Worm (Caenorhabditis elegans) whole organism, L4 larva: ENCODE data around the gene Y70C5A.2.
"Not testable (repeated sequence)": the region's sequence is repeated elsewhere in the genome, so short reads cannot be mapped to it uniquely, and the experiment has no call there.

Experiments
- D1046.2 ChIP-seq: fragments of 200-800 bp; sonication (Bioruptor generic); IDR thresholded peaks from 2 replicates; pipeline ENCODE4 v1.3.6; 2022; ENCODE audit warnings: missing genetic modification characterization, missing compliant biosample characterization
- F37D6.2 ChIP-seq: sonication (generic microtip); optimal IDR thresholded peaks from 2 replicates; lab custom pipeline; 2016; ENCODE audit warnings: mild to moderate bottlenecking, missing genetic modification characterization, missing compliant biosample characterization
- F44E2.7 ChIP-seq: fragments of 200-800 bp; sonication (Bioruptor generic); IDR thresholded peaks from 2 replicates; pipeline ENCODE4 v2.1.2; 2022; ENCODE audit warnings: missing genetic modification characterization, missing compliant biosample characterization
- T26A8.4 ChIP-seq: fragments of 200-800 bp; sonication (Bioruptor generic); IDR thresholded peaks from 2 replicates; pipeline ENCODE4 v1.3.6; 2022; ENCODE audit warnings: missing genetic modification characterization, missing compliant biosample characterization
- Y48G9A.11 ChIP-seq: fragments of 200-800 bp; sonication (Bioruptor generic); IDR thresholded peaks from 2 replicates; pipeline ENCODE4 v1.3.6; 2022; ENCODE audit warnings: missing genetic modification reagents, missing genetic modification characterization, missing compliant biosample characterization
- Y5F2A.4 ChIP-seq: fragments of 200-800 bp; sonication (Bioruptor generic); optimal IDR thresholded peaks from 2 replicates; lab custom pipeline; 2018; ENCODE audit warnings: mild to moderate bottlenecking, missing genetic modification characterization, missing compliant biosample characterization
- Y75B8A.6 ChIP-seq: fragments of 200-800 bp; sonication (Bioruptor generic); IDR thresholded peaks from 2 replicates; pipeline ENCODE4 v1.3.6; 2022; ENCODE audit warnings: missing genetic modification reagents, missing genetic modification characterization, missing compliant biosample characterization
- ZK546.5 ChIP-seq, 2 experiments: sonication (generic microtip); optimal IDR thresholded peaks; 2 replicates each; lab custom pipeline; 2017; ENCODE audit warnings: missing biosample characterization in 2 of 2, missing genetic modification characterization in 2 of 2
- aha-1 ChIP-seq: fragments of 150-350 bp; peaks from one replicate; lab custom pipeline; 2014; ENCODE audit warnings: missing biosample characterization, missing genetic modification characterization
- arid-1 ChIP-seq: fragments of 200-800 bp; sonication (Bioruptor generic); conservative IDR thresholded peaks from 2 replicates; pipeline ENCODE4 v1.3.6; 2022; ENCODE audit warnings: missing genetic modification reagents, missing genetic modification characterization, missing compliant biosample characterization
- attf-4 ChIP-seq: sonication (generic microtip); optimal IDR thresholded peaks from 3 replicates; lab custom pipeline; 2017; ENCODE audit warnings: missing biosample characterization, missing genetic modification characterization
- ceh-28 ChIP-seq: fragments of 150-350 bp; optimal IDR thresholded peaks from 2 replicates; lab custom pipeline; 2014; ENCODE audit warnings: missing biosample characterization, missing genetic modification reagents, missing genetic modification characterization
- ceh-82 ChIP-seq: sonication (generic microtip); optimal IDR thresholded peaks from 2 replicates; lab custom pipeline; 2017; ENCODE audit warnings: missing biosample characterization, missing genetic modification characterization
- daf-16 ChIP-seq, 3 experiments: sonication (generic microtip); optimal IDR thresholded peaks; 2 replicates each; lab custom pipeline; 2016 to 2017; ENCODE audit warnings: missing genetic modification characterization in 3 of 3, missing genetic modification reagents in 3 of 3, mild to moderate bottlenecking in 2 of 3, missing compliant biosample characterization in 2 of 3, missing biosample characterization in 1 of 3, moderate library complexity in 1 of 3
- daf-8 ChIP-seq: fragments of 200-800 bp; sonication (Bioruptor generic); IDR thresholded peaks from 2 replicates; pipeline ENCODE4 v1.3.6; 2022; ENCODE audit warnings: missing genetic modification characterization, missing compliant biosample characterization
- dmd-6 ChIP-seq: fragments of 200-800 bp; sonication (Bioruptor generic); IDR thresholded peaks from 2 replicates; pipeline ENCODE4 v1.3.6; 2022; ENCODE audit warnings: missing genetic modification reagents, missing genetic modification characterization, missing compliant biosample characterization
- dmd-9 ChIP-seq: fragments of 200-800 bp; sonication (Bioruptor generic); IDR thresholded peaks from 2 replicates; pipeline ENCODE4 v1.3.6; 2022; ENCODE audit warnings: missing genetic modification reagents, missing genetic modification characterization, missing compliant biosample characterization
- duxl-1 ChIP-seq: sonication (generic microtip); optimal IDR thresholded peaks from 2 replicates; lab custom pipeline; 2016; ENCODE audit warnings: mild to moderate bottlenecking, missing genetic modification characterization, moderate library complexity, missing compliant biosample characterization; ENCODE audit not compliant: poor library complexity
- dve-1 ChIP-seq: sonication (generic microtip); optimal IDR thresholded peaks from 2 replicates; lab custom pipeline; 2017; ENCODE audit warnings: antibody characterized with exemption, mild to moderate bottlenecking, missing genetic modification characterization, missing compliant biosample characterization; ENCODE audit not compliant: insufficient read depth
- egl-27 ChIP-seq: sonication (generic microtip); optimal IDR thresholded peaks from 3 replicates; lab custom pipeline; 2017; ENCODE audit warnings: missing biosample characterization, missing genetic modification reagents, missing genetic modification characterization
- egl-43 ChIP-seq: fragments of 200-800 bp; sonication (Bioruptor generic); IDR thresholded peaks from 2 replicates; pipeline ENCODE4 v1.3.6; 2022; ENCODE audit warnings: missing genetic modification reagents, missing genetic modification characterization, missing compliant biosample characterization
- fos-1 ChIP-seq: fragments of 150-350 bp; optimal IDR thresholded peaks from 2 replicates; lab custom pipeline; 2014; ENCODE audit warnings: missing biosample characterization, missing genetic modification characterization
- hlh-11 ChIP-seq: fragments of 200-800 bp; sonication (Bioruptor generic); optimal IDR thresholded peaks from 2 replicates; lab custom pipeline; 2018; ENCODE audit warnings: mild to moderate bottlenecking, missing genetic modification characterization, missing compliant biosample characterization
- hlh-30 ChIP-seq: sonication (generic microtip); optimal IDR thresholded peaks from 2 replicates; lab custom pipeline; 2017; ENCODE audit warnings: antibody characterized with exemption, mild to moderate bottlenecking, missing genetic modification characterization, missing compliant biosample characterization; ENCODE audit not compliant: insufficient read depth
- hmg-1.1 ChIP-seq: fragments of 200-800 bp; sonication (Bioruptor generic); IDR thresholded peaks from 2 replicates; pipeline ENCODE4 v1.3.6; 2022; ENCODE audit warnings: missing genetic modification reagents, missing genetic modification characterization, missing compliant biosample characterization
- jun-1 ChIP-seq: fragments of 150-350 bp; optimal IDR thresholded peaks from 2 replicates; lab custom pipeline; 2014; ENCODE audit warnings: missing biosample characterization, missing genetic modification reagents, missing genetic modification characterization
- lim-7 ChIP-seq: fragments of 200-800 bp; sonication (Bioruptor generic); IDR thresholded peaks from 2 replicates; pipeline ENCODE4 v1.3.6; 2022; ENCODE audit warnings: missing genetic modification characterization, missing compliant biosample characterization
- lin-1 ChIP-seq: fragments of 200-800 bp; sonication (Bioruptor generic); IDR thresholded peaks from 2 replicates; pipeline ENCODE4 v1.3.6; 2022; ENCODE audit warnings: missing genetic modification reagents, missing genetic modification characterization, missing compliant biosample characterization
- lin-13 ChIP-seq: fragments of 150-350 bp; optimal IDR thresholded peaks from 2 replicates; lab custom pipeline; 2014; ENCODE audit warnings: missing biosample characterization, missing genetic modification reagents, missing genetic modification characterization
- lin-15B ChIP-seq: fragments of 150-350 bp; sonication (generic microtip); optimal IDR thresholded peaks from 3 replicates; lab custom pipeline; 2014; ENCODE audit warnings: missing biosample characterization, missing genetic modification characterization
- lin-38 ChIP-seq: fragments of 200-800 bp; sonication (Bioruptor generic); IDR thresholded peaks from 2 replicates; pipeline ENCODE4 v1.3.6; 2022; ENCODE audit warnings: missing genetic modification reagents, missing genetic modification characterization, missing compliant biosample characterization
- lir-3 ChIP-seq: sonication (generic microtip); optimal IDR thresholded peaks from 2 replicates; lab custom pipeline; 2016; ENCODE audit warnings: mild to moderate bottlenecking, missing genetic modification characterization, missing compliant biosample characterization
- madf-9 ChIP-seq: fragments of 200-800 bp; sonication (Bioruptor generic); conservative IDR thresholded peaks from 2 replicates; pipeline ENCODE4 v1.3.6; 2022; ENCODE audit warnings: missing genetic modification reagents, missing genetic modification characterization, missing compliant biosample characterization
- mxl-2 ChIP-seq: fragments of 200-800 bp; sonication (Bioruptor generic); conservative IDR thresholded peaks from 2 replicates; pipeline ENCODE4 v1.3.6; 2022; ENCODE audit warnings: missing genetic modification reagents, missing genetic modification characterization, missing compliant biosample characterization
- nhr-10 ChIP-seq: fragments of 150-350 bp; optimal IDR thresholded peaks from 2 replicates; lab custom pipeline; 2014; ENCODE audit warnings: missing biosample characterization, missing genetic modification characterization
- nhr-111 ChIP-seq: fragments of 200-800 bp; sonication (Bioruptor generic); optimal IDR thresholded peaks from 2 replicates; lab custom pipeline; 2018; ENCODE audit warnings: mild to moderate bottlenecking, missing genetic modification characterization, missing compliant biosample characterization
- nhr-28 ChIP-seq: fragments of 150-350 bp; optimal IDR thresholded peaks from 2 replicates; lab custom pipeline; 2014; ENCODE audit warnings: missing biosample characterization, missing genetic modification characterization
- nhr-76 ChIP-seq: fragments of 150-350 bp; optimal IDR thresholded peaks from 2 replicates; lab custom pipeline; 2014; ENCODE audit warnings: missing biosample characterization, missing genetic modification characterization
- pha-4 ChIP-seq, 2 experiments: fragments of 150-350 bp in 1 of 2; fragments of 200-800 bp in 1 of 2; sonication (Bioruptor generic) in 1 of 2; IDR thresholded peaks in 1 of 2; optimal IDR thresholded peaks in 1 of 2; 2 replicates each; pipeline versions ENCODE4 v1.3.6 to Lab custom; 2014 to 2022; ENCODE audit warnings: missing genetic modification characterization in 2 of 2, missing genetic modification reagents in 2 of 2, missing biosample characterization in 1 of 2, missing compliant biosample characterization in 1 of 2
- php-3 ChIP-seq: fragments of 200-800 bp; sonication (Bioruptor generic); IDR thresholded peaks from 2 replicates; pipeline ENCODE4 v1.3.6; 2022; ENCODE audit warnings: missing genetic modification reagents, missing genetic modification characterization, missing compliant biosample characterization
- sdz-12 ChIP-seq: fragments of 200-800 bp; sonication (Bioruptor generic); optimal IDR thresholded peaks from 2 replicates; lab custom pipeline; 2018; ENCODE audit warnings: mild to moderate bottlenecking, missing genetic modification characterization, missing compliant biosample characterization
- skn-1 ChIP-seq: fragments of 150-350 bp; optimal IDR thresholded peaks from 2 replicates; lab custom pipeline; 2014; ENCODE audit warnings: missing biosample characterization, missing genetic modification characterization
- tra-1 ChIP-seq: fragments of 200-800 bp; sonication (Bioruptor generic); IDR thresholded peaks from 2 replicates; pipeline ENCODE4 v1.3.6; 2022; ENCODE audit warnings: missing genetic modification reagents, missing genetic modification characterization, missing compliant biosample characterization
- unc-62 ChIP-seq, 3 experiments: fragments of 150-350 bp in 1 of 3; sonication (generic microtip); optimal IDR thresholded peaks in 2 of 3; peaks in 1 of 3; 1 replicate in 1 of 3; 2 replicates in 2 of 3; lab custom pipeline; 2014 to 2017; ENCODE audit warnings: missing biosample characterization in 3 of 3, missing genetic modification characterization in 3 of 3, missing genetic modification reagents in 3 of 3, missing genotype in 1 of 3

Y70C5A.2 gene

DNA sequence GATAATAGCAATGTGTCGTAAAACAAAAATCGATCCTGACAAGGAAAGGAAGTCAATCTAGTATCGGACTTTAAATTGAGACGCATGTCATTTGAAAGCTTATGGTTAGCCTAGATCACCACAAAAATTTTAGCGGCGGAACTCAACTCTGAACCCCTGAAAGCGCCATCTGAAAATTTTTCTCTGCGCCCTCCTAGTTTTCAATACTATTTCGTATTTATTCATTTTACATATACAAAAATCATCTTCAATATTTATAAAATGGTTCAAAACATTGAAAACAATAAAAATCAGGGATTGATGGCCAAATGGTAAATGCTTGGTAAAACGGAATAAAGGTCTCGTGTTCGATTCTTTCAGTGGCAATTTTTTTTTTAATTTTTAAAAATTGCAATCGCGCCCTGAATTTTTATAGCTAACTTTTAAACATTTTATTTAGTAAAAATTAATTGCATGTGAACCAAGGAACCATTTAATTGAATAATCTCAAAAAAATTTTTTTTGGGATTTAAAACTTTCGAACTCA lies 25.6 kb downstream of the Y70C5A.2 start:
- TF ChIP-seq pha-4 (GFP tag; IDR thresholded peaks at IDR 0.05; lab: Robert Waterston, UW) (peak; percentile 14; the same call in 1 of the 2 replicates), arid-1 (GFP tag; lab: Robert Waterston, UW) (0 out of 2 replicates have a peak, but pooled peaks have one; percentile 16)
- not testable (repeated sequence) for TF ChIP-seq pha-4 (tag; optimal IDR thresholded peaks at IDR 0.05; lab: Kevin White, UChicago)

DNA sequence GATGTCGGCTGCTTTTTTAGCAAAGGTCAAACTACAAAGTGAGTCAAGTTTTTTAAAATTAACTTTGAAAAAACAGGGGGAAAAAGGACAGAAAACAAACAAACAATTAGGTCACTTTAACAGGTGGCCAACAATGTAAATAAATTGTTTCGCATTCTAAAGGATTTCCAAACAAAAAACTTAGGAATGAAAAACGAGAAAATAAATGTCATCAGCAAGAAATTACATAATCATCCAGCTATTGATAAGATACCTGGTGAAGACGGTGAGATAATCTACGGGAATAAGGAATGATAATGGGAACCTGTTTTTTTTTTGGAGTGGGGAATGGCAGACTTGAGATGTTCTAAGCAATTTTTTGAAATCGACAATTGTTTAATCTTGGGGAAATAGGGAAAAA lies 26.9 kb downstream of the Y70C5A.2 start:
- TF ChIP-seq Y75B8A.6 (no peak), aha-1 (tag; lab: Kevin White, UChicago) (peak; percentile 52)

DNA sequence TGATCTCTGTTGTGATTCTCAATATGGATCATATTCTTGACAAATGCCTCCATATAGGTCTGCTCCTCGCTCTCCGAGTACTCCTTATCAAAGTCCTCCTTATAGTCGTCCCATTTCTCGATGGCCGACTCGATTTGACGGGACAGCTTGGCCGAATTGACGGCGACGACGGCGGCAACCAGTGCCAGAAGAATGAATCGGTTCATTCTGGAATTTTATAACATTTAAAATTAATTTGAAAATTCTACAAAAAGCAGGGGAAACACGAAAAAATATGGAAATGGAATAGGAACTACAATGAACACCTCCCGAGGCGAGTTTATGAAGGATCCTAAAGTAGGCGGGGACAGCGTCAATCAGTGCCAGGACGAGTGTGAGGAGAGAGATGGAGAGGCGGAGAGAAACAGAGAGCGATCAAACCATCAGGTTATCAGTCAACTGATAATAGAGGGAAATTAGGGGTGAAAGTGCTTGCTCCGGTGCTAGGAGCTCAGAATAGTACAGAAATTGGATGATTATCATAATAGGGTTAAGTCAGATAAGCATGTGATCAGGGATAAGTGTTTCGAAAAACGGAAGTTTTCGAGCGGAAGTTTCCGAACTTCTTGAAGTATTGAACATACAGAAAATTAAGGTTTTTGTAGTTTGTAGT lies 27.7 kb downstream of the Y70C5A.2 start, which contains the start of gene cpl-1:
TSS of gene cpl-1 (minus strand) at position 207 of the 652 bp plus-strand sequence.
- TF ChIP-seq attf-4 (tag; lab: Kevin White, UChicago) = no peak
- TF ChIP-seq D1046.2 (GFP tag; lab: Robert Waterston, UW) = no peak
- TF ChIP-seq F37D6.2 (tag; lab: Kevin White, UChicago) = no peak
- no peak for TF ChIP-seq lin-13
- no peak for TF ChIP-seq egl-43 (GFP tag; lab: Robert Waterston, UW)
- TF ChIP-seq madf-9 = no peak
- TF ChIP-seq ceh-82 (tag; lab: Kevin White, UChicago) = no peak
- no peak for TF ChIP-seq lir-3 (tag; lab: Kevin White, UChicago)
- no peak for TF ChIP-seq jun-1 (tag; lab: Kevin White, UChicago)
- no peak for TF ChIP-seq duxl-1 (tag; lab: Kevin White, UChicago)
- peak; percentile 40; the same call in 1 of the 2 replicates for TF ChIP-seq lin-1
- no peak for TF ChIP-seq sdz-12 (GFP tag; lab: Kevin White, UChicago)
- TF ChIP-seq Y48G9A.11 (GFP tag; lab: Robert Waterston, UW) = no peak
- TF ChIP-seq egl-27 (tag; lab: Kevin White, UChicago) = no peak
- no peak; the same call in none of the 2 replicates for TF ChIP-seq T26A8.4 (GFP tag; lab: Robert Waterston, UW)
- peak; percentile 59 for TF ChIP-seq hlh-30 (tag; lab: Kevin White, UChicago)
- no peak for TF ChIP-seq daf-8 (GFP tag; lab: Robert Waterston, UW)
- TF ChIP-seq dmd-9 (GFP tag; lab: Robert Waterston, UW) = no peak
- TF ChIP-seq lin-15B = no peak
- TF ChIP-seq php-3 (GFP tag; lab: Robert Waterston, UW) = peak; percentile 58; the same call in 1 of the 2 replicates
- TF ChIP-seq ceh-28 (tag; lab: Kevin White, UChicago) = no peak
- peak; percentile 63 for TF ChIP-seq nhr-28 (tag; lab: Kevin White, UChicago)
- TF ChIP-seq Y75B8A.6 = no peak
- TF ChIP-seq tra-1 (GFP tag; lab: Robert Waterston, UW) = peak; percentile 57
- TF ChIP-seq mxl-2 (GFP tag; lab: Robert Waterston, UW) = no peak
- no peak for TF ChIP-seq skn-1 (tag; lab: Kevin White, UChicago)
- TF ChIP-seq lim-7 = no peak
- TF ChIP-seq nhr-10 = no peak
- TF ChIP-seq ZK546.5 (tag; optimal IDR thresholded peaks at IDR 0.05; lab: Kevin White, UChicago) = no peak
- TF ChIP-seq unc-62 (GFP tag; optimal IDR thresholded peaks at IDR 0.05 in 1 of 2; lab: Kevin White, UChicago) = peak in 1 of 2 experiments; percentile 73
- TF ChIP-seq unc-62 (tag; optimal IDR thresholded peaks at IDR 0.05; lab: Kevin White, UChicago) = no peak
- peak; percentile 74 for TF ChIP-seq hlh-11
- TF ChIP-seq lin-38 (GFP tag; lab: Robert Waterston, UW) = no peak
- TF ChIP-seq hmg-1.1 (GFP tag; lab: Robert Waterston, UW) = no peak
- no peak for TF ChIP-seq F44E2.7 (GFP tag; lab: Robert Waterston, UW)
- TF ChIP-seq daf-16 (GFP tag; optimal IDR thresholded peaks at IDR 0.05; lab: Kevin White, UChicago) = peak in 1 of 2 experiments; percentile 47
- TF ChIP-seq daf-16 (tag; optimal IDR thresholded peaks at IDR 0.05; lab: Kevin White, UChicago) = peak; percentile 89
- TF ChIP-seq nhr-76 (tag; lab: Kevin White, UChicago) = no peak
- peak; percentile 73 for TF ChIP-seq dmd-6
- TF ChIP-seq dve-1 (tag; lab: Kevin White, UChicago) = peak; percentile 84
- TF ChIP-seq nhr-111 = peak; percentile 10
- no peak for TF ChIP-seq fos-1 (tag; lab: Kevin White, UChicago)
- TF ChIP-seq Y5F2A.4 (GFP tag; lab: Kevin White, UChicago) = no peak
